Fruit fly (Drosophila melanogaster) whole organism, wandering third instar larva: ENCODE data around the gene Mco4.

Experiments
- Abd-B ChIP-seq: fragments of >200 bp; optimal IDR thresholded peaks from 2 replicates; lab custom pipeline; 2017; ENCODE audit warnings: missing biosample characterization, missing genetic modification characterization
- CG32264 ChIP-seq: fragments of 200-800 bp; sonication (Bioruptor generic); optimal IDR thresholded peaks from 2 replicates; lab custom pipeline; 2016; ENCODE audit warnings: missing biosample characterization, missing genetic modification characterization
- CG9705 ChIP-seq: fragments of 200-800 bp; sonication (Bioruptor generic); optimal IDR thresholded peaks from 2 replicates; lab custom pipeline; 2018; ENCODE audit warnings: missing biosample characterization, mild to moderate bottlenecking, missing genetic modification characterization
- CrebA ChIP-seq: fragments of 200-800 bp; sonication (Bioruptor generic); optimal IDR thresholded peaks from 2 replicates; lab custom pipeline; 2016; ENCODE audit warnings: missing biosample characterization, mild to moderate bottlenecking, missing genetic modification characterization, borderline replicate concordance
- Dfd ChIP-seq: fragments of >200 bp; optimal IDR thresholded peaks from 2 replicates; lab custom pipeline; 2017; ENCODE audit warnings: missing biosample characterization, missing genetic modification characterization
- Dif ChIP-seq: fragments of 200-275, 200-300 bp; sonication (Bioruptor generic); optimal IDR thresholded peaks from 2 replicates; lab custom pipeline; 2018; ENCODE audit warnings: missing biosample characterization, missing genetic modification characterization; ENCODE audit not compliant: partially characterized antibody
- GATAd ChIP-seq: sonication (Bioruptor generic); optimal IDR thresholded peaks from 2 replicates; lab custom pipeline; 2016; ENCODE audit warnings: missing biosample characterization, missing genetic modification characterization
- HLH106 ChIP-seq: fragments of 200-800 bp; optimal IDR thresholded peaks from 3 replicates; lab custom pipeline; 2019; ENCODE audit warnings: missing biosample characterization, mild to moderate bottlenecking, missing genetic modification characterization, moderate library complexity
- Hnf4 ChIP-seq: fragments of 200-800 bp; sonication (Bioruptor generic); optimal IDR thresholded peaks from 2 replicates; lab custom pipeline; 2016; ENCODE audit warnings: missing biosample characterization, mild to moderate bottlenecking, missing genetic modification characterization
- Hr78 ChIP-seq: fragments of >200 bp; optimal IDR thresholded peaks from 2 replicates; lab custom pipeline; 2017; ENCODE audit warnings: missing biosample characterization, missing genetic modification characterization
- Hr83 ChIP-seq: fragments of 200-300 bp; sonication (Bioruptor generic); optimal IDR thresholded peaks from 2 replicates; lab custom pipeline; 2016; ENCODE audit warnings: missing biosample characterization, mild to moderate bottlenecking, missing genetic modification characterization, moderate library complexity; ENCODE audit not compliant: poor library complexity, severe bottlenecking
- Jra ChIP-seq: sonication (Bioruptor generic); optimal IDR thresholded peaks from 2 replicates; lab custom pipeline; 2016; ENCODE audit warnings: missing biosample characterization, missing genetic modification characterization
- Mio ChIP-seq: sonication (Bioruptor generic); optimal IDR thresholded peaks from 2 replicates; lab custom pipeline; 2016; ENCODE audit warnings: missing biosample characterization, missing genetic modification characterization
- Myc ChIP-seq: fragments of >200 bp; optimal IDR thresholded peaks from 2 replicates; lab custom pipeline; 2017
- N ChIP-seq: fragments of >200 bp; optimal IDR thresholded peaks from 2 replicates; lab custom pipeline; 2018; ENCODE audit warnings: missing biosample characterization, missing external identifiers, missing genetic modification characterization
- OdsH ChIP-seq: fragments of 200-800 bp; sonication (Bioruptor generic); optimal IDR thresholded peaks from 2 replicates; lab custom pipeline; 2016; ENCODE audit warnings: missing biosample characterization, mild to moderate bottlenecking, missing genetic modification characterization
- Rel ChIP-seq, 2 experiments: fragments of 200-800 bp; sonication (Bioruptor generic) in 1 of 2; optimal IDR thresholded peaks; 2 replicates in 1 of 2; 3 replicates in 1 of 2; lab custom pipeline; 2016 to 2019; ENCODE audit warnings: mild to moderate bottlenecking in 2 of 2, missing biosample characterization in 2 of 2, missing genetic modification characterization in 2 of 2, moderate library complexity in 1 of 2
- Sp1 ChIP-seq: fragments of 200-800 bp; sonication (Bioruptor generic); optimal IDR thresholded peaks from 3 replicates; lab custom pipeline; 2019; ENCODE audit warnings: missing biosample characterization, mild to moderate bottlenecking, missing genetic modification characterization, moderate library complexity
- Vsx2 ChIP-seq: fragments of 200-300, 225-300 bp; sonication (Bioruptor generic); optimal IDR thresholded peaks from 2 replicates; lab custom pipeline; 2018; ENCODE audit warnings: missing biosample characterization, missing genetic modification characterization; ENCODE audit not compliant: partially characterized antibody
- br ChIP-seq: fragments of 200-800 bp; sonication (Bioruptor generic); optimal IDR thresholded peaks from 2 replicates; lab custom pipeline; 2016; ENCODE audit warnings: missing biosample characterization, missing genetic modification characterization
- brk ChIP-seq: fragments of 200-800 bp; sonication (Bioruptor generic); optimal IDR thresholded peaks from 2 replicates; lab custom pipeline; 2016; ENCODE audit warnings: missing biosample characterization, mild to moderate bottlenecking, missing genetic modification characterization
- dl ChIP-seq, 2 experiments: fragments of 175-275, 200-275 bp in 1 of 2; fragments of 200-275 bp in 1 of 2; sonication (Bioruptor generic); optimal IDR thresholded peaks; lab custom pipeline; 2018; ENCODE audit warnings: mild to moderate bottlenecking in 2 of 2, missing biosample characterization in 2 of 2, missing genetic modification characterization in 2 of 2, moderate library complexity in 2 of 2; ENCODE audit not compliant: partially characterized antibody in 2 of 2, insufficient read depth in 1 of 2
- dmrt93B ChIP-seq: fragments of 200-800 bp; sonication (Bioruptor generic); optimal IDR thresholded peaks from 2 replicates; lab custom pipeline; 2018; ENCODE audit warnings: missing biosample characterization, mild to moderate bottlenecking, missing genetic modification characterization
- dsf ChIP-seq: sonication (Bioruptor generic); optimal IDR thresholded peaks from 2 replicates; lab custom pipeline; 2016; ENCODE audit warnings: missing biosample characterization, missing genetic modification characterization, borderline replicate concordance
- ey ChIP-seq: fragments of 200-800 bp; sonication (Bioruptor generic); optimal IDR thresholded peaks from 2 replicates; lab custom pipeline; 2016; ENCODE audit warnings: missing biosample characterization, missing genetic modification characterization
- foxo ChIP-seq, 2 experiments: fragments of 200-800 bp; sonication (Bioruptor generic); optimal IDR thresholded peaks; 2 replicates in 1 of 2; 3 replicates in 1 of 2; lab custom pipeline; 2016 to 2017; ENCODE audit warnings: missing biosample characterization in 2 of 2, missing genetic modification characterization in 2 of 2
- fru ChIP-seq: fragments of 200-800 bp; sonication (Bioruptor generic); optimal IDR thresholded peaks from 3 replicates; lab custom pipeline; 2016; ENCODE audit warnings: missing biosample characterization, mild to moderate bottlenecking, missing genetic modification characterization
- h ChIP-seq: fragments of 200-800 bp; sonication (Bioruptor generic); optimal IDR thresholded peaks from 3 replicates; lab custom pipeline; 2016; ENCODE audit warnings: missing biosample characterization, mild to moderate bottlenecking, missing genetic modification characterization
- jim ChIP-seq: fragments of 175-275, 200-325 bp; sonication (Bioruptor generic); optimal IDR thresholded peaks from 2 replicates; lab custom pipeline; 2016; ENCODE audit warnings: missing biosample characterization, mild to moderate bottlenecking, missing genetic modification characterization
- lola ChIP-seq: fragments of >200 bp; optimal IDR thresholded peaks from 2 replicates; lab custom pipeline; 2017; ENCODE audit warnings: missing biosample characterization, missing genetic modification characterization
- pan ChIP-seq: fragments of >200 bp; optimal IDR thresholded peaks from 2 replicates; lab custom pipeline; 2017
- psq ChIP-seq: fragments of 200-800 bp; sonication (Bioruptor generic); optimal IDR thresholded peaks from 3 replicates; lab custom pipeline; 2017; ENCODE audit warnings: missing biosample characterization, mild to moderate bottlenecking, missing genetic modification characterization, moderate library complexity
- rgr ChIP-seq: fragments of 200-800 bp; sonication (Bioruptor generic); optimal IDR thresholded peaks from 3 replicates; lab custom pipeline; 2016; ENCODE audit warnings: missing biosample characterization, mild to moderate bottlenecking, missing genetic modification characterization
- sage ChIP-seq: fragments of 200-800 bp; sonication (Bioruptor generic); optimal IDR thresholded peaks from 2 replicates; lab custom pipeline; 2016; ENCODE audit warnings: missing biosample characterization, mild to moderate bottlenecking, missing genetic modification characterization
- sv ChIP-seq: fragments of 200-800 bp; sonication (Bioruptor generic); optimal IDR thresholded peaks from 3 replicates; lab custom pipeline; 2016; ENCODE audit warnings: missing biosample characterization, missing genetic modification characterization
- tai ChIP-seq: sonication (Bioruptor generic); optimal IDR thresholded peaks from 2 replicates; lab custom pipeline; 2016; ENCODE audit warnings: missing biosample characterization, missing genetic modification characterization
- usp ChIP-seq: fragments of >200 bp; optimal IDR thresholded peaks from 2 replicates; lab custom pipeline; 2017; ENCODE audit warnings: missing biosample characterization, missing genetic modification characterization
- woc ChIP-seq: sonication (Bioruptor generic); optimal IDR thresholded peaks from 2 replicates; lab custom pipeline; 2016; ENCODE audit warnings: missing biosample characterization, mild to moderate bottlenecking, missing genetic modification characterization

The Mco4 gene

DNA sequence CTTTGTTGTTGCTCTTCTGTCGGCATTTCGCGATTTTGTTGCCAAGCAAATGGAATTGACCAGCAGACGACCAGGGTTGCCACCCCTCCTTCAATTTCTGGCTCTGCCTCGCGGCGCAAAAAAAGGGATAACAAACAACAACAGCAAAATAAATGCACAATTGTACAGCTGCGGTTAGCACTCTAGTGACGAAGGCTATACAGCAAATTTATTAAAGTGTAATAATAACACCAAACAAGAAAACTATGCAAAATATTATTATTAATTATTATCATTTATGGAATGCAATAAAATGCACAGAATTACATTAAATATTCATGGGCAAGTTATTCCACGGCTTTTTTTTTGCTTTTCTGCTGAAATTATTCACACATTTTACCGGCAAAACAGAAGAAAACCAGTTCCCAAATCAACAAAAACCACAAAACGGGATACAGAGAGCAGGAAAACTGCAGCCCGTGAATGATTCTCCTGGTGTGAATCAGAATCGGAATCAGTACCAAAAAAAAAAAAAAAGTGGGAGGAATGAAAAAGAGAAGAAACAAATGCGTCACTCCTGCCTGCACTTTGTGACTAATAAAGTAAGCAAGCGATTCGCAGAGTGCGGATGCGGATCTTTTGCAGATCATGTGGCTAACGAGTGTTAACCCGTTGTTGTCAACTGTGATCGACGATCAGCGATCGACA lies 23.4 kb upstream of the Mco4 start:
- TF ChIP-seq h (GFP tag; lab: Kevin White, UChicago) (peak; percentile 44), N (GFP tag; lab: Kevin White, UChicago) (no peak), ey (GFP tag; lab: Kevin White, UChicago) (peak; percentile 34), woc (GFP tag; lab: Kevin White, UChicago) (peak; percentile 38), br (GFP tag; lab: Kevin White, UChicago) (peak; percentile 33), pan (lab: Kevin White, UChicago) (no peak), foxo (GFP tag; optimal IDR thresholded peaks at IDR 0.05; lab: Kevin White, UChicago) (peak in 1 of 2 experiments; percentile 62), dmrt93B (peak; percentile 49), Hnf4 (GFP tag; lab: Kevin White, UChicago) (peak; percentile 42), Dfd (no peak), fru (GFP tag; lab: Kevin White, UChicago) (peak; percentile 45), dsf (no peak), sage (GFP tag; lab: Kevin White, UChicago) (peak; percentile 41), lola (GFP tag; lab: Kevin White, UChicago) (no peak), psq (GFP tag; lab: Kevin White, UChicago) (peak; percentile 53), HLH106 (peak; percentile 62), Myc (lab: Kevin White, UChicago) (no peak), brk (no peak), CrebA (GFP tag; lab: Kevin White, UChicago) (peak; percentile 7), Rel (GFP tag; optimal IDR thresholded peaks at IDR 0.05; lab: Kevin White, UChicago) (peak; percentile 41), Rel (tag; optimal IDR thresholded peaks at IDR 0.05; lab: Kevin White, UChicago) (no peak), CG32264 (GFP tag; lab: Kevin White, UChicago) (no peak), Jra (peak; percentile 40), Sp1 (peak; percentile 71), tai (GFP tag; lab: Kevin White, UChicago) (no peak), CG9705 (GFP tag; lab: Kevin White, UChicago) (peak; percentile 37), OdsH (GFP tag; lab: Kevin White, UChicago) (peak; percentile 21), rgr (GFP tag; lab: Kevin White, UChicago) (peak; percentile 54), Hr83 (no peak), Hr78 (GFP tag; lab: Kevin White, UChicago) (no peak)

DNA sequence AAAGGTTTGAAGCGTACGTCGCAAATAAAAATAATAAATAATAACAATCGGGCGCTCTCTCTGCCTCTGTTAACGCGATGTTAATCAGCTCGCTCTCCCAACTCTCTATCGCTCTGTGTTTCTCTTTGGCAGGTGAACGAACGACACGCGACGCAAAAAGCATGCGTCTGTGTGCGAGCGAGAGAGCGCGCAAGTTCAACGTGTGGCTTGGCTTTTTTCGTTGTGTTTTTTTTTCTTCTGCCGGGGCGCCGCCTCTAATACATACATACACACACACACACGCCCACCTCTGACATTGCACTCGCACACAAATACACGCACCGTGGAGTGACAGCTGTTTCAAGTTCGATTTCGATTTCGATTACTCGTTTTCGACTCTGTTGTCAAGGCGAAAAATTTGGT lies 22.7 kb upstream of the Mco4 start:
- no peak for TF ChIP-seq psq (GFP tag; lab: Kevin White, UChicago)
- TF ChIP-seq N (GFP tag; lab: Kevin White, UChicago): no peak
- peak; percentile 94 for TF ChIP-seq jim
- TF ChIP-seq brk: peak; percentile 6
- no peak for TF ChIP-seq tai (GFP tag; lab: Kevin White, UChicago)
- TF ChIP-seq woc (GFP tag; lab: Kevin White, UChicago): no peak
- peak; percentile 79 for TF ChIP-seq CrebA (GFP tag; lab: Kevin White, UChicago)
- no peak for TF ChIP-seq Myc (lab: Kevin White, UChicago)
- TF ChIP-seq lola (GFP tag; lab: Kevin White, UChicago): no peak
- no peak for TF ChIP-seq foxo (GFP tag; optimal IDR thresholded peaks at IDR 0.05; lab: Kevin White, UChicago)
- TF ChIP-seq Dfd: no peak
- TF ChIP-seq sage (GFP tag; lab: Kevin White, UChicago): peak; percentile 67
- TF ChIP-seq fru (GFP tag; lab: Kevin White, UChicago): no peak
- TF ChIP-seq OdsH (GFP tag; lab: Kevin White, UChicago): no peak
- no peak for TF ChIP-seq Abd-B (GFP tag; lab: Kevin White, UChicago)
- TF ChIP-seq Hr78 (GFP tag; lab: Kevin White, UChicago): no peak
- no peak for TF ChIP-seq pan (lab: Kevin White, UChicago)
- TF ChIP-seq sv: no peak
- TF ChIP-seq Dif (GFP tag; lab: Kevin White, UChicago): peak; percentile 92
- TF ChIP-seq ey (GFP tag; lab: Kevin White, UChicago): no peak
- TF ChIP-seq HLH106: no peak
- TF ChIP-seq Hnf4 (GFP tag; lab: Kevin White, UChicago): no peak
- no peak for TF ChIP-seq Jra
- no peak for TF ChIP-seq CG32264 (GFP tag; lab: Kevin White, UChicago)
- TF ChIP-seq CG9705 (GFP tag; lab: Kevin White, UChicago): no peak
- TF ChIP-seq GATAd: no peak
- peak; percentile 68 for TF ChIP-seq Hr83
- TF ChIP-seq Vsx2: peak; percentile 40
- TF ChIP-seq dl (GFP tag; optimal IDR thresholded peaks at IDR 0.05; lab: Kevin White, UChicago; ENCODE audit: insufficient read depth in 1 of 2, partially characterized antibody in 2 of 2): peak; percentile 31 to 68
- no peak for TF ChIP-seq rgr (GFP tag; lab: Kevin White, UChicago)
- TF ChIP-seq br (GFP tag; lab: Kevin White, UChicago): no peak
- no peak for TF ChIP-seq Mio (GFP tag; lab: Kevin White, UChicago)
- peak; percentile 72 for TF ChIP-seq h (GFP tag; lab: Kevin White, UChicago)
- TF ChIP-seq usp (GFP tag; lab: Kevin White, UChicago): no peak
- no peak for TF ChIP-seq dmrt93B
- TF ChIP-seq dsf: no peak
- TF ChIP-seq Sp1: peak; percentile 11
- peak; percentile 26 for TF ChIP-seq Rel (GFP tag; optimal IDR thresholded peaks at IDR 0.05; lab: Kevin White, UChicago)
- peak; percentile 43 for TF ChIP-seq Rel (tag; optimal IDR thresholded peaks at IDR 0.05; lab: Kevin White, UChicago)
